Worm (Caenorhabditis elegans): ENCODE measurements around the gene gpa-17.

ce11 chrIII:2618663-2619062 lies 32.3 kb downstream of the gpa-17 start, which contains the start of gene Y71H2B.4:
- TF ChIP-seq klf-2 (GFP tag; conservative IDR thresholded peaks at IDR 0.05) = no peak
- TF ChIP-seq ref-1 (GFP tag; conservative IDR thresholded peaks at IDR 0.05) = no peak
- TF ChIP-seq tab-1 (GFP tag; IDR thresholded peaks at IDR 0.05) = no peak
- no peak for TF ChIP-seq ztf-23 (GFP tag; IDR thresholded peaks at IDR 0.05)

All from whole organism, midembryonic.